Fruit fly (Drosophila melanogaster) whole organism, wandering third instar larva: ENCODE data around the gene CG10274.

Experiments used
- Dfd ChIP-seq: fragments of >200 bp; optimal IDR thresholded peaks from 2 replicates; lab custom pipeline; 2017; ENCODE audit warnings: missing biosample characterization, missing genetic modification characterization
- Dif ChIP-seq: fragments of 200-275, 200-300 bp; sonication (Bioruptor generic); optimal IDR thresholded peaks from 2 replicates; lab custom pipeline; 2018; ENCODE audit warnings: missing biosample characterization, missing genetic modification characterization; ENCODE audit not compliant: partially characterized antibody
- HLH106 ChIP-seq: fragments of 200-800 bp; optimal IDR thresholded peaks from 3 replicates; lab custom pipeline; 2019; ENCODE audit warnings: missing biosample characterization, mild to moderate bottlenecking, missing genetic modification characterization, moderate library complexity
- Hr78 ChIP-seq: fragments of >200 bp; optimal IDR thresholded peaks from 2 replicates; lab custom pipeline; 2017; ENCODE audit warnings: missing biosample characterization, missing genetic modification characterization
- N ChIP-seq: fragments of >200 bp; optimal IDR thresholded peaks from 2 replicates; lab custom pipeline; 2018; ENCODE audit warnings: missing biosample characterization, missing external identifiers, missing genetic modification characterization
- OdsH ChIP-seq: fragments of 200-800 bp; sonication (Bioruptor generic); optimal IDR thresholded peaks from 2 replicates; lab custom pipeline; 2016; ENCODE audit warnings: missing biosample characterization, mild to moderate bottlenecking, missing genetic modification characterization
- Rel ChIP-seq, 2 experiments: fragments of 200-800 bp; sonication (Bioruptor generic) in 1 of 2; optimal IDR thresholded peaks; 2 replicates in 1 of 2; 3 replicates in 1 of 2; lab custom pipeline; 2016 to 2019; ENCODE audit warnings: mild to moderate bottlenecking in 2 of 2, missing biosample characterization in 2 of 2, missing genetic modification characterization in 2 of 2, moderate library complexity in 1 of 2
- Sp1 ChIP-seq: fragments of 200-800 bp; sonication (Bioruptor generic); optimal IDR thresholded peaks from 3 replicates; lab custom pipeline; 2019; ENCODE audit warnings: missing biosample characterization, mild to moderate bottlenecking, missing genetic modification characterization, moderate library complexity
- dl ChIP-seq, 2 experiments: fragments of 175-275, 200-275 bp in 1 of 2; fragments of 200-275 bp in 1 of 2; sonication (Bioruptor generic); optimal IDR thresholded peaks; lab custom pipeline; 2018; ENCODE audit warnings: mild to moderate bottlenecking in 2 of 2, missing biosample characterization in 2 of 2, missing genetic modification characterization in 2 of 2, moderate library complexity in 2 of 2; ENCODE audit not compliant: partially characterized antibody in 2 of 2, insufficient read depth in 1 of 2
- dsf ChIP-seq: sonication (Bioruptor generic); optimal IDR thresholded peaks from 2 replicates; lab custom pipeline; 2016; ENCODE audit warnings: missing biosample characterization, missing genetic modification characterization, borderline replicate concordance
- h ChIP-seq: fragments of 200-800 bp; sonication (Bioruptor generic); optimal IDR thresholded peaks from 3 replicates; lab custom pipeline; 2016; ENCODE audit warnings: missing biosample characterization, mild to moderate bottlenecking, missing genetic modification characterization
- pan ChIP-seq: fragments of >200 bp; optimal IDR thresholded peaks from 2 replicates; lab custom pipeline; 2017
- psq ChIP-seq: fragments of 200-800 bp; sonication (Bioruptor generic); optimal IDR thresholded peaks from 3 replicates; lab custom pipeline; 2017; ENCODE audit warnings: missing biosample characterization, mild to moderate bottlenecking, missing genetic modification characterization, moderate library complexity
- usp ChIP-seq: fragments of >200 bp; optimal IDR thresholded peaks from 2 replicates; lab custom pipeline; 2017; ENCODE audit warnings: missing biosample characterization, missing genetic modification characterization

DNA sequence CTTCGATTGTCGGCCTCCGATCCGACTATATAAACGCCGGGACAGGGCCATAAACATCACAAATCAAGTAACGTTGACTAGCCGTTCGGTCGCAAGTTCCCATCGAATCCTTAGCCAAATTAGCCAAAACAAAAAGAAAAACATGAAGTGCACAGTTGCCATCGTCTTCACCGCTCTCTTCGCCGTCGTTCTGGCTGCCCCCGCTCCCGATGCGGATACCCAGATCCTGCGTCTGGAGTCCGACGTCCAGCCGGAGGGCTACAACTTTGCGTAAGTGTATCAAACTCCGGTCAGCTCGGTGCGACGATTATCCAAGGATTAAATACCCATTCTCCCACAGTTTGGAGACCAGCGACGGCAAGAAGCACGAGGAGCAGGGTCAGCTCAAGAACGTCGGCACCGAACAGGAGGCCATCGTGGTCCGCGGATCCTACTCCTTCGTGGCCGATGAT lies 36.8 kb downstream of the CG10274 start, which contains the start of gene Lcp65Ac:
- no peak for TF ChIP-seq Dif
- no peak for TF ChIP-seq pan (lab: Kevin White, UChicago)
- TF ChIP-seq HLH106, result no peak
- no peak for TF ChIP-seq dsf (GFP tag; lab: Kevin White, UChicago)
- TF ChIP-seq Dfd (GFP tag; lab: Kevin White, UChicago), result no peak
- no peak for TF ChIP-seq dl (GFP tag; optimal IDR thresholded peaks at IDR 0.05; lab: Kevin White, UChicago; ENCODE audit: insufficient read depth in 1 of 2, partially characterized antibody in 2 of 2)
- TF ChIP-seq psq (GFP tag; lab: Kevin White, UChicago), result no peak
- no peak for TF ChIP-seq Sp1 (GFP tag; lab: Kevin White, UChicago)
- TF ChIP-seq h (GFP tag; lab: Kevin White, UChicago), result no peak
- TF ChIP-seq OdsH, result no peak
- no peak for TF ChIP-seq usp
- TF ChIP-seq Rel (GFP tag; optimal IDR thresholded peaks at IDR 0.05; lab: Kevin White, UChicago), result no peak
- TF ChIP-seq Rel (tag; optimal IDR thresholded peaks at IDR 0.05; lab: Kevin White, UChicago), result no peak
- TF ChIP-seq Hr78 (GFP tag; lab: Kevin White, UChicago), result no peak
- TF ChIP-seq N (GFP tag; lab: Kevin White, UChicago), result no peak
